Worm (Caenorhabditis elegans): Measurements from ENCODE around the gene Y116F11B.8.

DNA sequence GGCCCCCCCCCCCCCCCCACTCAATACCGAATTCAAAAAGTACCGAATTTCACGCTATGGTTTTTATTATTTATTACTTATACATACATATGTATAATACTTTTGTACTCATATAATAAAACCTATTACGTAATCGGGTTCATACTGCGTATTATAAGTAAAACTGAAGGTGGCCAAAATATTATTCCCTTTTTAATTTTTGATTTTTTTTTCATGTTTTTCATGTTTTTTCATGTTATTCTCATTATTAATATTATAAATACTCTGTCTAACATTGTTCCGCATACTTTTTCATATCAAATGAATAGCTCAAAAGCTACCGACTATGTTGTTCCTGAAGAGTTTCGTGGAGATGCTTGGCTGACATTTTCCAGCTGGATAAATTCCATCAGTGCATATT is 21.3 kb upstream of the Y116F11B.8 start, which contains the start of gene srw-38:
- TF ChIP-seq ztf-6 (GFP tag; IDR thresholded peaks at IDR 0.05) (no peak), sptf-2 (GFP tag; optimal IDR thresholded peaks at IDR 0.05) (no peak), egl-18 (GFP tag; IDR thresholded peaks at IDR 0.05) (no peak), ama-1 (optimal IDR thresholded peaks at IDR 0.05) (no peak), ama-1 (GFP tag; optimal IDR thresholded peaks at IDR 0.05) (no peak), madf-10 (tag; optimal IDR thresholded peaks at IDR 0.05) (no peak), xnd-1 (tag; optimal IDR thresholded peaks at IDR 0.05) (no peak), pha-4 (tag; optimal IDR thresholded peaks at IDR 0.05) (no peak), hmg-1.2 (GFP tag; IDR thresholded peaks at IDR 0.05) (no peak), rpc-1 (optimal IDR thresholded peaks at IDR 0.05) (no peak), rpc-1 (tag; optimal IDR thresholded peaks at IDR 0.05) (no peak), rcor-1 (GFP tag; IDR thresholded peaks at IDR 0.05) (no peak)
